Fruit fly (Drosophila melanogaster): ENCODE results near the gene CG33985.

Gene CG33985

dm6 chr3L:15532368-15533030 lies 5.9 kb upstream of the CG33985 start (continued):
- TF ChIP-seq danr (GFP tag; IDR thresholded peaks at IDR 0.05) (0 out of 2 replicates have a peak, but pooled peaks have one; percentile 28), CG1603 (tag; optimal IDR thresholded peaks at IDR 0.05) (no peak), B-H1 (GFP tag; IDR thresholded peaks at IDR 0.05) (no peak; the same call in 2 of the 3 replicates), CG6683 (GFP tag; optimal IDR thresholded peaks at IDR 0.05) (no peak), disco-r (GFP tag; optimal IDR thresholded peaks at IDR 0.05) (no peak), Ptx1 (GFP tag; IDR thresholded peaks at IDR 0.05) (peak; percentile 71), Hand (GFP tag; optimal IDR thresholded peaks at IDR 0.05) (no peak), CG11456 (GFP tag; IDR thresholded peaks at IDR 0.05) (0 out of 3 replicates have a peak, but pooled peaks have one; percentile 43), CG2199 (GFP tag; IDR thresholded peaks at IDR 0.05) (peak; percentile 91), CG11560 (tag; IDR thresholded peaks at IDR 0.05) (no peak), lbe (GFP tag; optimal IDR thresholded peaks at IDR 0.05) (peak; percentile 74), H15 (GFP tag; IDR thresholded peaks at IDR 0.05) (no peak), CG33557 (GFP tag; optimal IDR thresholded peaks at IDR 0.05) (no peak), Opbp (GFP tag; IDR thresholded peaks at IDR 0.05; ENCODE audit: partially characterized antibody) (no peak), CG10274 (GFP tag; optimal IDR thresholded peaks at IDR 0.05) (peak; percentile 6), CG18599 (GFP tag; optimal IDR thresholded peaks at IDR 0.05) (peak; percentile 53), esg (GFP tag; conservative IDR thresholded peaks at IDR 0.05) (peak; percentile 55), Fer1 (GFP tag; optimal IDR thresholded peaks at IDR 0.05) (no peak), H2.0 (GFP tag; IDR thresholded peaks at IDR 0.05) (peak; percentile 55; the same call in 1 of the 2 replicates), ems (GFP tag; optimal IDR thresholded peaks at IDR 0.05) (no peak), chn (GFP tag; optimal IDR thresholded peaks at IDR 0.05) (no peak), CG4424 (GFP tag; optimal IDR thresholded peaks at IDR 0.05) (peak; percentile 63), CG5953 (GFP tag; IDR thresholded peaks at IDR 0.05) (no peak), bigmax (GFP tag; optimal IDR thresholded peaks at IDR 0.05) (no peak), scrt (GFP tag; optimal IDR thresholded peaks at IDR 0.05) (no peak), CG17328 (GFP tag; IDR thresholded peaks at IDR 0.05) (peak; percentile 34; the same call in 1 of the 2 replicates), vvl (GFP tag; IDR thresholded peaks at IDR 0.05) (peak; percentile 73), CHES-1-like (GFP tag; optimal IDR thresholded peaks at IDR 0.05) (no peak), CkIIα-i1 (GFP tag; IDR thresholded peaks at IDR 0.05) (no peak), CG10959 (GFP tag; IDR thresholded peaks at IDR 0.05) (peak; percentile 24; the same call in 1 of the 2 replicates), Dp (GFP tag; optimal IDR thresholded peaks at IDR 0.05) (no peak), Oli (tag; optimal IDR thresholded peaks at IDR 0.05) (peak; percentile 25), hkb (optimal IDR thresholded peaks at IDR 0.05) (no peak), hkb (GFP tag; IDR thresholded peaks at IDR 0.05) (peak; percentile 15; the same call in 1 of the 2 replicates), HmgZ (tag; optimal IDR thresholded peaks at IDR 0.05) (peak; percentile 2), Stat92E (GFP tag; optimal IDR thresholded peaks at IDR 0.05) (no peak), zf30C (GFP tag; optimal IDR thresholded peaks at IDR 0.05) (no peak), stc (GFP tag; IDR thresholded peaks at IDR 0.05) (no peak), repo (GFP tag; optimal IDR thresholded peaks at IDR 0.05) (no peak), pan (optimal IDR thresholded peaks at IDR 0.05) (no peak), pan (GFP tag; optimal IDR thresholded peaks at IDR 0.05 in 1 of 2, IDR thresholded peaks at IDR 0.05 in 1 of 2) (peak in 1 of 2 experiments; percentile 72), CG12219 (GFP tag; optimal IDR thresholded peaks at IDR 0.05) (no peak), seq (GFP tag; IDR thresholded peaks at IDR 0.05) (no peak), lab (GFP tag; optimal IDR thresholded peaks at IDR 0.05) (peak; percentile 39), pzg (GFP tag; optimal IDR thresholded peaks at IDR 0.05) (no peak), Adf1 (GFP tag; IDR thresholded peaks at IDR 0.05) (peak; percentile 76), CG3407 (GFP tag; optimal IDR thresholded peaks at IDR 0.05) (no peak), CG10654 (GFP tag; optimal IDR thresholded peaks at IDR 0.05) (peak; percentile 15), D19A (tag; optimal IDR thresholded peaks at IDR 0.05) (no peak), CG6654 (GFP tag; optimal IDR thresholded peaks at IDR 0.05) (peak; percentile 1)

Data from whole organism, embryonic.